Worm (Caenorhabditis elegans) whole organism, early embryonic: Measurements from ENCODE around the gene F55E10.4.

Experiments used
- ama-1 ChIP-seq: fragments of 150-350 bp; optimal IDR thresholded peaks from 2 replicates; lab custom pipeline; 2014
- hmbx-1 ChIP-seq: sonication (generic microtip); optimal IDR thresholded peaks from 2 replicates; lab custom pipeline; 2016; ENCODE audit warnings: mild to moderate bottlenecking, missing genetic modification characterization, missing compliant biosample characterization
- tra-4 ChIP-seq: sonication (generic microtip); optimal IDR thresholded peaks from 2 replicates; lab custom pipeline; 2017; ENCODE audit warnings: missing genetic modification characterization, missing compliant biosample characterization

- TF ChIP-seq ama-1 (lab: Kevin White, UChicago), result no peak
- no peak for TF ChIP-seq tra-4
- TF ChIP-seq hmbx-1 (tag; lab: Kevin White, UChicago), result no peak
Observed at ce11 chrX:8308491-8308890, 19.2 kb downstream of the F55E10.4 start.
